Worm (Caenorhabditis elegans) whole organism, L4 larva: Measurements from ENCODE around the gene abhd-3.2.

Experiments used
- F10B5.3 ChIP-seq: sonication (generic microtip); optimal IDR thresholded peaks from 2 replicates; lab custom pipeline; 2016; ENCODE audit warnings: mild to moderate bottlenecking, missing genetic modification characterization, missing compliant biosample characterization
- F44E2.7 ChIP-seq: fragments of 200-800 bp; sonication (Bioruptor generic); IDR thresholded peaks from 2 replicates; pipeline ENCODE4 v2.1.2; 2022; ENCODE audit warnings: missing genetic modification characterization, missing compliant biosample characterization
- R02D3.7 ChIP-seq: fragments of 150-350 bp; sonication (generic microtip); optimal IDR thresholded peaks from 3 replicates; lab custom pipeline; 2014; ENCODE audit warnings: missing biosample characterization, missing genetic modification characterization
- T20F7.1 ChIP-seq: fragments of 200-800 bp; sonication (Bioruptor generic); optimal IDR thresholded peaks from 2 replicates; lab custom pipeline; 2018; ENCODE audit warnings: mild to moderate bottlenecking, missing genetic modification characterization, missing compliant biosample characterization
- T26A8.4 ChIP-seq: fragments of 200-800 bp; sonication (Bioruptor generic); IDR thresholded peaks from 2 replicates; pipeline ENCODE4 v1.3.6; 2022; ENCODE audit warnings: missing genetic modification characterization, missing compliant biosample characterization
- Y105C5A.15 ChIP-seq: fragments of 200-800 bp; sonication (Bioruptor generic); IDR thresholded peaks from 2 replicates; pipeline ENCODE4 v1.3.6; 2022; ENCODE audit warnings: missing genetic modification characterization, missing compliant biosample characterization
- aha-1 ChIP-seq: fragments of 150-350 bp; peaks from one replicate; lab custom pipeline; 2014; ENCODE audit warnings: missing biosample characterization, missing genetic modification characterization
- aly-2 ChIP-seq: sonication (generic microtip); optimal IDR thresholded peaks from 2 replicates; lab custom pipeline; 2018; ENCODE audit warnings: missing biosample characterization, missing genetic modification characterization
- arid-1 ChIP-seq: fragments of 200-800 bp; sonication (Bioruptor generic); conservative IDR thresholded peaks from 2 replicates; pipeline ENCODE4 v1.3.6; 2022; ENCODE audit warnings: missing genetic modification reagents, missing genetic modification characterization, missing compliant biosample characterization
- ceh-20 ChIP-seq: fragments of 200-800 bp; sonication (Bioruptor generic); IDR thresholded peaks from 2 replicates; pipeline ENCODE4 v1.3.6; 2022; ENCODE audit warnings: missing genetic modification reagents, missing genetic modification characterization, missing compliant biosample characterization
- ceh-28 ChIP-seq: fragments of 150-350 bp; optimal IDR thresholded peaks from 2 replicates; lab custom pipeline; 2014; ENCODE audit warnings: missing biosample characterization, missing genetic modification reagents, missing genetic modification characterization
- ceh-62 ChIP-seq: sonication (generic microtip); optimal IDR thresholded peaks from 2 replicates; lab custom pipeline; 2017; ENCODE audit warnings: missing biosample characterization, missing genetic modification characterization
- daf-19 ChIP-seq: fragments of 200-800 bp; sonication (Bioruptor generic); conservative IDR thresholded peaks from 2 replicates; pipeline ENCODE4 v1.3.6; 2022; ENCODE audit warnings: missing genetic modification characterization, missing compliant biosample characterization
- daf-8 ChIP-seq: fragments of 200-800 bp; sonication (Bioruptor generic); IDR thresholded peaks from 2 replicates; pipeline ENCODE4 v1.3.6; 2022; ENCODE audit warnings: missing genetic modification characterization, missing compliant biosample characterization
- dmd-6 ChIP-seq: fragments of 200-800 bp; sonication (Bioruptor generic); IDR thresholded peaks from 2 replicates; pipeline ENCODE4 v1.3.6; 2022; ENCODE audit warnings: missing genetic modification reagents, missing genetic modification characterization, missing compliant biosample characterization
- dmd-8 ChIP-seq: fragments of 200-800 bp; sonication (Bioruptor generic); IDR thresholded peaks from 2 replicates; pipeline ENCODE4 v1.3.6; 2022; ENCODE audit warnings: missing genetic modification characterization, missing compliant biosample characterization
- dpl-1 ChIP-seq: fragments of 150-350 bp; optimal IDR thresholded peaks from 2 replicates; lab custom pipeline; 2014; ENCODE audit warnings: missing biosample characterization, missing genetic modification reagents, missing genetic modification characterization
- egl-27 ChIP-seq: sonication (generic microtip); optimal IDR thresholded peaks from 3 replicates; lab custom pipeline; 2017; ENCODE audit warnings: missing biosample characterization, missing genetic modification reagents, missing genetic modification characterization
- egl-43 ChIP-seq: fragments of 200-800 bp; sonication (Bioruptor generic); IDR thresholded peaks from 2 replicates; pipeline ENCODE4 v1.3.6; 2022; ENCODE audit warnings: missing genetic modification reagents, missing genetic modification characterization, missing compliant biosample characterization
- gei-8 ChIP-seq: fragments of 200-800 bp; sonication (Bioruptor generic); optimal IDR thresholded peaks from 2 replicates; lab custom pipeline; 2018; ENCODE audit warnings: mild to moderate bottlenecking, missing genetic modification characterization, missing compliant biosample characterization
- hlh-30 ChIP-seq: sonication (generic microtip); optimal IDR thresholded peaks from 2 replicates; lab custom pipeline; 2017; ENCODE audit warnings: antibody characterized with exemption, mild to moderate bottlenecking, missing genetic modification characterization, missing compliant biosample characterization; ENCODE audit not compliant: insufficient read depth
- hmg-1.1 ChIP-seq: fragments of 200-800 bp; sonication (Bioruptor generic); IDR thresholded peaks from 2 replicates; pipeline ENCODE4 v1.3.6; 2022; ENCODE audit warnings: missing genetic modification reagents, missing genetic modification characterization, missing compliant biosample characterization
- lim-7 ChIP-seq: fragments of 200-800 bp; sonication (Bioruptor generic); IDR thresholded peaks from 2 replicates; pipeline ENCODE4 v1.3.6; 2022; ENCODE audit warnings: missing genetic modification characterization, missing compliant biosample characterization
- lin-15B ChIP-seq: fragments of 150-350 bp; sonication (generic microtip); optimal IDR thresholded peaks from 3 replicates; lab custom pipeline; 2014; ENCODE audit warnings: missing biosample characterization, missing genetic modification characterization
- lin-29 ChIP-seq: fragments of 200-800 bp; sonication (Bioruptor generic); IDR thresholded peaks from 2 replicates; pipeline ENCODE4 v1.3.6; 2022; ENCODE audit warnings: missing genetic modification reagents, missing genetic modification characterization, missing compliant biosample characterization
- lin-39 ChIP-seq: fragments of 150-350 bp; optimal IDR thresholded peaks from 2 replicates; lab custom pipeline; 2014; ENCODE audit warnings: missing biosample characterization, missing genetic modification reagents, missing genetic modification characterization
- mdl-1 ChIP-seq, 2 experiments: fragments of 150-350 bp in 1 of 2; sonication (generic microtip) in 1 of 2; optimal IDR thresholded peaks; 2 replicates each; lab custom pipeline; 2014 to 2017; ENCODE audit warnings: missing biosample characterization in 2 of 2, missing genetic modification characterization in 2 of 2
- mep-1 ChIP-seq: fragments of 150-350 bp; sonication (generic microtip); optimal IDR thresholded peaks from 3 replicates; lab custom pipeline; 2014; ENCODE audit warnings: missing biosample characterization, missing genetic modification characterization
- mxl-2 ChIP-seq: fragments of 200-800 bp; sonication (Bioruptor generic); conservative IDR thresholded peaks from 2 replicates; pipeline ENCODE4 v1.3.6; 2022; ENCODE audit warnings: missing genetic modification reagents, missing genetic modification characterization, missing compliant biosample characterization
- mxl-3 ChIP-seq: fragments of 200-800 bp; sonication (Bioruptor generic); optimal IDR thresholded peaks from 2 replicates; lab custom pipeline; 2018; ENCODE audit warnings: mild to moderate bottlenecking, missing genetic modification characterization, missing compliant biosample characterization
- nhr-10 ChIP-seq: fragments of 150-350 bp; optimal IDR thresholded peaks from 2 replicates; lab custom pipeline; 2014; ENCODE audit warnings: missing biosample characterization, missing genetic modification characterization
- nhr-102 ChIP-seq: sonication (generic microtip); optimal IDR thresholded peaks from 2 replicates; lab custom pipeline; 2016; ENCODE audit warnings: mild to moderate bottlenecking, missing genetic modification characterization, moderate library complexity, missing compliant biosample characterization
- nhr-28 ChIP-seq: fragments of 150-350 bp; optimal IDR thresholded peaks from 2 replicates; lab custom pipeline; 2014; ENCODE audit warnings: missing biosample characterization, missing genetic modification characterization
- nhr-42 ChIP-seq: fragments of 200-800 bp; sonication (Bioruptor generic); IDR thresholded peaks from 2 replicates; pipeline ENCODE4 v1.3.6; 2022; ENCODE audit warnings: missing genetic modification characterization, missing compliant biosample characterization
- nhr-6 ChIP-seq: fragments of 150-350 bp; optimal IDR thresholded peaks from 2 replicates; lab custom pipeline; 2014; ENCODE audit warnings: missing biosample characterization, missing genetic modification characterization
- nhr-77 ChIP-seq: fragments of 150-350 bp; optimal IDR thresholded peaks from 2 replicates; lab custom pipeline; 2014; ENCODE audit warnings: missing biosample characterization, missing genetic modification characterization
- php-3 ChIP-seq: fragments of 200-800 bp; sonication (Bioruptor generic); IDR thresholded peaks from 2 replicates; pipeline ENCODE4 v1.3.6; 2022; ENCODE audit warnings: missing genetic modification reagents, missing genetic modification characterization, missing compliant biosample characterization
- pqm-1 ChIP-seq: sonication (generic microtip); optimal IDR thresholded peaks from 2 replicates; lab custom pipeline; 2017; ENCODE audit warnings: missing biosample characterization, missing genetic modification characterization
- saeg-2 ChIP-seq: fragments of 200-800 bp; sonication (Bioruptor generic); IDR thresholded peaks from 2 replicates; pipeline ENCODE4 v1.3.6; 2022; ENCODE audit warnings: missing genetic modification reagents, missing genetic modification characterization, missing compliant biosample characterization
- skn-1 ChIP-seq: fragments of 150-350 bp; optimal IDR thresholded peaks from 2 replicates; lab custom pipeline; 2014; ENCODE audit warnings: missing biosample characterization, missing genetic modification characterization
- snpc-1.2 ChIP-seq: fragments of 200-800 bp; sonication (Bioruptor generic); IDR thresholded peaks from 2 replicates; pipeline ENCODE4 v1.3.6; 2022; ENCODE audit warnings: missing genetic modification reagents, missing genetic modification characterization, missing compliant biosample characterization
- spr-1 ChIP-seq: sonication (generic microtip); optimal IDR thresholded peaks from 2 replicates; lab custom pipeline; 2016; ENCODE audit warnings: mild to moderate bottlenecking, missing genetic modification characterization, missing compliant biosample characterization
- spr-3 ChIP-seq: fragments of 200-800 bp; sonication (Bioruptor generic); optimal IDR thresholded peaks from 2 replicates; lab custom pipeline; 2018; ENCODE audit warnings: mild to moderate bottlenecking, missing genetic modification characterization, missing compliant biosample characterization
- tra-1 ChIP-seq: fragments of 200-800 bp; sonication (Bioruptor generic); IDR thresholded peaks from 2 replicates; pipeline ENCODE4 v1.3.6; 2022; ENCODE audit warnings: missing genetic modification reagents, missing genetic modification characterization, missing compliant biosample characterization
- vab-7 ChIP-seq: fragments of 200-800 bp; sonication (Bioruptor generic); IDR thresholded peaks from 2 replicates; pipeline ENCODE4 v1.3.6; 2022; ENCODE audit warnings: missing genetic modification reagents, missing genetic modification characterization, missing compliant biosample characterization
- zip-2 ChIP-seq: fragments of 150-350 bp; optimal IDR thresholded peaks from 2 replicates; lab custom pipeline; 2014; ENCODE audit warnings: missing biosample characterization, missing genetic modification characterization
- ztf-11 ChIP-seq: fragments of 150-350 bp; optimal IDR thresholded peaks from 2 replicates; lab custom pipeline; 2014; ENCODE audit warnings: missing biosample characterization, missing genetic modification characterization

Gene abhd-3.2

DNA sequence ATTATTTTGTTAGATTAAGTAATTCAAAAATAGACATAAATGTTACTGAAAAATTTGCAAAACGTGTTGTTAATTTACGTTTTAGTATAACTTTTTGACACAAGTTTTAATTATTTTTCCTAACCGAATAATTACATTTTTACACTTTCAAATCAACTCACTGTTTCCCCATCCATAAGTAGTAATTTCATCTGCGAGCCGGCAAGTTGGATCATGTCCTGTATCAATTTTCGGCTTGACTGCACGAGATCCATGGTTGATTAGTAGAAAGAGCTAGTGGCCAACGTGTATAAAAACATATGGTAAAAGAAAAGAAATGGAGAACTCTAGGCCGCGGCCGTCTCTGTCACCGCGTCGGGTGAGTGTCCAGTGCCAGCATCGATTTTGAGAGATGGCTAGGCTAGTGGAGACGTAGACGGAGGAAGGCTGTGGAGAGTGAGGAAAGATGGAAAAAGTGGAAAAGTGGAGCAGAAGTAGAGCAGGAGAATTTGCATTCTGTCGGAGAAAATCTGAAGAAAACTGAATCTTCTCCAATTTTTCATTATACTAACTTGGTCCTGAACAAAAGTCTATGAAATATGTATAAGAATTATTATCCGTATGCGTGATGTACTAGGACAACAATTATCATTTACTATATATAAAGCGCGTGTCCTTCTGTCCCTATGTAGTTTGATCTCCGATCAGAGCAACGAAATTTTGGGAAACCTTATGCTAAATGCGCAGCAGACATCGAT, 3.1 kb downstream of the abhd-3.2 start, which contains the start of gene vps-45 (continued):
- TF ChIP-seq lim-7 (GFP tag; lab: Robert Waterston, UW) (no peak), aly-2 (tag; lab: Kevin White, UChicago) (no peak), skn-1 (no peak), mdl-1 (tag; optimal IDR thresholded peaks at IDR 0.05; lab: Kevin White, UChicago) (no peak), dmd-6 (GFP tag; lab: Robert Waterston, UW) (peak; percentile 37), nhr-102 (tag; lab: Kevin White, UChicago) (no peak), spr-3 (GFP tag; lab: Kevin White, UChicago) (no peak), mxl-2 (GFP tag; lab: Robert Waterston, UW) (no peak), nhr-77 (tag; lab: Kevin White, UChicago) (no peak), lin-39 (tag; lab: Kevin White, UChicago) (no peak), hlh-30 (tag; lab: Kevin White, UChicago) (peak; percentile 33), dmd-8 (GFP tag; lab: Robert Waterston, UW) (no peak), lin-29 (no peak), pqm-1 (tag; lab: Kevin White, UChicago) (no peak), arid-1 (GFP tag; lab: Robert Waterston, UW) (no peak), tra-1 (GFP tag; lab: Robert Waterston, UW) (no peak), nhr-6 (tag; lab: Kevin White, UChicago) (no peak), nhr-10 (tag; lab: Kevin White, UChicago) (no peak), hmg-1.1 (GFP tag; lab: Robert Waterston, UW) (peak; percentile 77), php-3 (GFP tag; lab: Robert Waterston, UW) (no peak), snpc-1.2 (GFP tag; lab: Robert Waterston, UW) (no peak), mxl-3 (GFP tag; lab: Kevin White, UChicago) (peak; percentile 45), egl-27 (tag; lab: Kevin White, UChicago) (no peak), egl-43 (no peak), F10B5.3 (tag; lab: Kevin White, UChicago) (no peak), dpl-1 (GFP tag; lab: Kevin White, UChicago) (no peak), aha-1 (tag; lab: Kevin White, UChicago) (peak; percentile 78), lin-15B (tag; lab: Kevin White, UChicago) (no peak), T26A8.4 (GFP tag; lab: Robert Waterston, UW) (no peak), nhr-42 (GFP tag; lab: Robert Waterston, UW) (no peak), ceh-20 (no peak), T20F7.1 (GFP tag; lab: Kevin White, UChicago) (no peak), daf-8 (GFP tag; lab: Robert Waterston, UW) (no peak), zip-2 (tag; lab: Kevin White, UChicago) (no peak), gei-8 (GFP tag; lab: Kevin White, UChicago) (no peak), nhr-28 (tag; lab: Kevin White, UChicago) (no peak), spr-1 (tag; lab: Kevin White, UChicago) (no peak), ceh-28 (tag; lab: Kevin White, UChicago) (peak; percentile 44), saeg-2 (GFP tag; lab: Robert Waterston, UW) (no peak), ceh-62 (tag; lab: Kevin White, UChicago) (no peak), F44E2.7 (GFP tag; lab: Robert Waterston, UW) (no peak), mep-1 (peak; percentile 61), Y105C5A.15 (GFP tag; lab: Robert Waterston, UW) (no peak), ztf-11 (no peak), daf-19 (GFP tag; lab: Robert Waterston, UW) (no peak), R02D3.7 (tag; lab: Kevin White, UChicago) (no peak), vab-7 (GFP tag; lab: Robert Waterston, UW) (no peak)
